Fruit fly (Drosophila melanogaster) whole organism, pupa: Measurements from ENCODE around the gene Jon74E.

ENCODE experiments used
- CG10348 ChIP-seq: fragments of 200-800 bp; sonication (Bioruptor generic); IDR thresholded peaks from 2 replicates; pipeline ENCODE4 v1.3.6; 2022; ENCODE audit warnings: missing biosample characterization, missing genetic modification characterization
- CG12605 ChIP-seq: fragments of 200-800 bp; sonication (Bioruptor generic); IDR thresholded peaks from 2 replicates; pipeline ENCODE4 v1.3.6; 2022; ENCODE audit warnings: missing biosample characterization, missing genetic modification characterization
- CG13204 ChIP-seq: fragments of 200-800 bp; sonication (Bioruptor generic); optimal IDR thresholded peaks from 2 replicates; lab custom pipeline; 2018; ENCODE audit warnings: missing biosample characterization, mild to moderate bottlenecking, missing genetic modification characterization, moderate library complexity
- CG14655 ChIP-seq: fragments of 200-800 bp; sonication (Bioruptor generic); optimal IDR thresholded peaks from 3 replicates; lab custom pipeline; 2017; ENCODE audit warnings: mild to moderate bottlenecking, missing biosample characterization, missing genetic modification reagents, missing genetic modification characterization
- CG15710 ChIP-seq: fragments of 200-800 bp; sonication (Bioruptor generic); optimal IDR thresholded peaks from 2 replicates; lab custom pipeline; 2018; ENCODE audit warnings: missing biosample characterization, mild to moderate bottlenecking, missing genetic modification characterization, moderate library complexity
- CG17806 ChIP-seq: fragments of 200-800 bp; sonication (Bioruptor generic); optimal IDR thresholded peaks from 2 replicates; lab custom pipeline; 2018; ENCODE audit warnings: missing biosample characterization, mild to moderate bottlenecking, missing genetic modification characterization, moderate library complexity
- CG32121 ChIP-seq: fragments of 200-800 bp; sonication (Bioruptor generic); IDR thresholded peaks from 2 replicates; pipeline ENCODE4 v1.3.6; 2022; ENCODE audit warnings: missing biosample characterization, missing genetic modification characterization
- CG34367 ChIP-seq: fragments of 200-800 bp; sonication (Bioruptor generic); optimal IDR thresholded peaks from 2 replicates; lab custom pipeline; 2018; ENCODE audit warnings: missing biosample characterization, mild to moderate bottlenecking, missing genetic modification characterization
- CG4496 ChIP-seq: fragments of 200-800 bp; sonication (Bioruptor generic); IDR thresholded peaks from 3 replicates; pipeline ENCODE4 v1.3.6; 2022; ENCODE audit warnings: missing biosample characterization, missing genetic modification characterization
- CG8159 ChIP-seq: fragments of 200-800 bp; sonication (Bioruptor generic); optimal IDR thresholded peaks from 3 replicates; lab custom pipeline; 2018; ENCODE audit warnings: missing biosample characterization, mild to moderate bottlenecking, missing genetic modification characterization, moderate library complexity
- CG8301 ChIP-seq: fragments of 200-800 bp; sonication (Bioruptor generic); optimal IDR thresholded peaks from 2 replicates; lab custom pipeline; 2018; ENCODE audit warnings: missing biosample characterization, mild to moderate bottlenecking, missing genetic modification characterization
- CG9948 ChIP-seq: fragments of 200-800 bp; sonication (Bioruptor generic); optimal IDR thresholded peaks from 2 replicates; lab custom pipeline; 2018; ENCODE audit warnings: missing biosample characterization, mild to moderate bottlenecking, missing genetic modification characterization, moderate library complexity
- D1 ChIP-seq: fragments of 200-800 bp; sonication (Bioruptor generic); optimal IDR thresholded peaks from 2 replicates; lab custom pipeline; 2018; ENCODE audit warnings: missing biosample characterization, mild to moderate bottlenecking, missing genetic modification characterization, moderate library complexity
- EcR ChIP-seq: fragments of 200-800 bp; sonication (Bioruptor generic); optimal IDR thresholded peaks from 3 replicates; lab custom pipeline; 2019; ENCODE audit warnings: missing biosample characterization, missing genetic modification characterization, mild to moderate bottlenecking, moderate library complexity, missing genetic modification reagents
- Ets98B ChIP-seq: fragments of 200-800 bp; sonication (Bioruptor generic); IDR thresholded peaks from 2 replicates; pipeline ENCODE4 v1.3.6; 2022; ENCODE audit warnings: missing biosample characterization, missing genetic modification characterization
- Pif1A ChIP-seq: fragments of 200-800 bp; sonication (Bioruptor generic); optimal IDR thresholded peaks from 3 replicates; lab custom pipeline; 2016; ENCODE audit warnings: missing biosample characterization, missing genetic modification characterization
- Pif1B ChIP-seq: fragments of 200-800 bp; sonication (Bioruptor generic); optimal IDR thresholded peaks from 3 replicates; lab custom pipeline; 2016; ENCODE audit warnings: missing biosample characterization, missing genetic modification characterization
- Snoo ChIP-seq: fragments of 200-800 bp; sonication (Bioruptor generic); optimal IDR thresholded peaks from 3 replicates; lab custom pipeline; 2017; ENCODE audit warnings: missing biosample characterization, mild to moderate bottlenecking, missing genetic modification characterization, inconsistent platforms
- fd96Ca ChIP-seq: fragments of 200-800 bp; sonication (Bioruptor generic); IDR thresholded peaks from 3 replicates; pipeline ENCODE4 v1.3.6; 2022; ENCODE audit warnings: missing biosample characterization, missing genetic modification characterization
- gl ChIP-seq: fragments of 200-800 bp; sonication (Bioruptor generic); optimal IDR thresholded peaks from 2 replicates; lab custom pipeline; 2018; ENCODE audit warnings: missing biosample characterization, mild to moderate bottlenecking, missing genetic modification characterization
- rn ChIP-seq: fragments of 200-800 bp; sonication (Bioruptor generic); IDR thresholded peaks from 2 replicates; pipeline ENCODE4 v1.3.6; 2022; ENCODE audit warnings: missing biosample characterization, missing genetic modification characterization

The Jon74E gene

dm6 chr3L:17576886-17577271, 28.0 kb upstream of the Jon74E start:
- TF ChIP-seq CG10348 (GFP tag; lab: Robert Waterston, UW) (no peak), CG15710 (tag; lab: Kevin White, UChicago) (peak; percentile 63), CG8301 (tag; lab: Kevin White, UChicago) (peak; percentile 13), CG12605 (no peak), fd96Ca (GFP tag; lab: Robert Waterston, UW) (no peak), CG14655 (GFP tag; lab: Kevin White, UChicago) (peak; percentile 50), CG8159 (tag; lab: Kevin White, UChicago) (peak; percentile 77), rn (GFP tag; lab: Robert Waterston, UW) (no peak), Pif1A (GFP tag; lab: Kevin White, UChicago) (peak; percentile 23), CG4496 (GFP tag; lab: Robert Waterston, UW) (0 out of 3 replicates have a peak, but pooled peaks have one; percentile 25), EcR (GFP tag; lab: Kevin White, UChicago) (no peak), D1 (tag; lab: Kevin White, UChicago) (peak; percentile 60), CG32121 (GFP tag; lab: Robert Waterston, UW) (no peak), Snoo (tag; lab: Kevin White, UChicago) (no peak), Ets98B (no peak), CG17806 (tag; lab: Kevin White, UChicago) (peak; percentile 74), CG34367 (tag; lab: Kevin White, UChicago) (peak; percentile 74), CG9948 (peak; percentile 82), Pif1B (GFP tag; lab: Kevin White, UChicago) (no peak), CG13204 (GFP tag; lab: Kevin White, UChicago) (no peak), gl (tag; lab: Kevin White, UChicago) (no peak)

dm6 chr3L:17576093-17576885, 27.4 kb upstream of the Jon74E start:
- TF ChIP-seq CG17806 (tag; lab: Kevin White, UChicago) = no peak
- no peak for TF ChIP-seq CG14655 (GFP tag; lab: Kevin White, UChicago)
- TF ChIP-seq gl (tag; lab: Kevin White, UChicago) = no peak
- peak; percentile 69; the same call in 1 of the 2 replicates for TF ChIP-seq Ets98B
- no peak for TF ChIP-seq Pif1A (GFP tag; lab: Kevin White, UChicago)
- no peak for TF ChIP-seq Snoo (tag; lab: Kevin White, UChicago)
- peak; percentile 53; the same call in 1 of the 2 replicates for TF ChIP-seq CG32121 (GFP tag; lab: Robert Waterston, UW)
- TF ChIP-seq CG10348 (GFP tag; lab: Robert Waterston, UW) = no peak
- peak; percentile 95 for TF ChIP-seq EcR (GFP tag; lab: Kevin White, UChicago)
- TF ChIP-seq CG12605 = 0 out of 2 replicates have a peak, but pooled peaks have one; percentile 51
- TF ChIP-seq CG4496 (GFP tag; lab: Robert Waterston, UW) = 0 out of 3 replicates have a peak, but pooled peaks have one; percentile 10
- TF ChIP-seq D1 (tag; lab: Kevin White, UChicago) = no peak
- no peak for TF ChIP-seq rn (GFP tag; lab: Robert Waterston, UW)
- TF ChIP-seq CG34367 (tag; lab: Kevin White, UChicago) = no peak
- TF ChIP-seq CG9948 = no peak
- peak; percentile 66; the same call in 1 of the 3 replicates for TF ChIP-seq fd96Ca (GFP tag; lab: Robert Waterston, UW)
- TF ChIP-seq CG8301 (tag; lab: Kevin White, UChicago) = no peak
- TF ChIP-seq CG13204 (GFP tag; lab: Kevin White, UChicago) = peak; percentile 99
- TF ChIP-seq CG8159 (tag; lab: Kevin White, UChicago) = no peak
- no peak for TF ChIP-seq Pif1B (GFP tag; lab: Kevin White, UChicago)
- no peak for TF ChIP-seq CG15710 (tag; lab: Kevin White, UChicago)

DNA sequence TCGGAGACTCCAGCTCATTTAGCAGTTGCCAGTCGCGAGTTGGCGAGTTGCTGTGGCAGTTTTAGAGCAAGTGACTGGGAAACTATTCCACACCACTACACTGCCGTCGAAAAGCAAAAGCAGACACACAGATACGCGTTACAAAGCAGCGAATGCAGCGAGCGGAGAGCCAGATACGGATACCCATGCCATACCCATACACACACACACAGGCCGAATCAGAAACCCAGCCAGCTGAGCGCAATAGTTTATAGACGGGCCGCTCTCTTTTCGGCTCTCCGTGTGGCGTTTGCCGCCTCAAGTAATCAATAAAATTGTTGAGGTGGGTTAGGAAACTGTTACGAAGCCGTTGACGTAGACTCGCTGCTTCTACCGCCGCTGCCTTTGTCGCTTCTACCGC, 24.9 kb upstream of the Jon74E start:
- TF ChIP-seq Snoo (tag; lab: Kevin White, UChicago) = no peak
- no peak for TF ChIP-seq gl (tag; lab: Kevin White, UChicago)
- no peak for TF ChIP-seq CG10348 (GFP tag; lab: Robert Waterston, UW)
- TF ChIP-seq rn (GFP tag; lab: Robert Waterston, UW) = no peak
- TF ChIP-seq CG32121 (GFP tag; lab: Robert Waterston, UW) = peak; percentile 53
- no peak for TF ChIP-seq CG34367 (tag; lab: Kevin White, UChicago)
- TF ChIP-seq CG15710 (tag; lab: Kevin White, UChicago) = no peak
- TF ChIP-seq CG12605 = peak; percentile 59; the same call in 1 of the 2 replicates
- no peak for TF ChIP-seq D1 (tag; lab: Kevin White, UChicago)
- peak; percentile 72 for TF ChIP-seq Ets98B
- peak; percentile 87 for TF ChIP-seq CG13204 (GFP tag; lab: Kevin White, UChicago)
- no peak for TF ChIP-seq CG9948
- TF ChIP-seq CG17806 (tag; lab: Kevin White, UChicago) = no peak
- no peak for TF ChIP-seq CG8301 (tag; lab: Kevin White, UChicago)
- peak; percentile 87 for TF ChIP-seq EcR (GFP tag; lab: Kevin White, UChicago)
- no peak for TF ChIP-seq Pif1A (GFP tag; lab: Kevin White, UChicago)
- no peak for TF ChIP-seq Pif1B (GFP tag; lab: Kevin White, UChicago)
- TF ChIP-seq fd96Ca (GFP tag; lab: Robert Waterston, UW) = no peak; the same call in 2 of the 3 replicates
- peak; percentile 61; the same call in 2 of the 3 replicates for TF ChIP-seq CG4496 (GFP tag; lab: Robert Waterston, UW)
- no peak for TF ChIP-seq CG8159 (tag; lab: Kevin White, UChicago)
- no peak for TF ChIP-seq CG14655 (GFP tag; lab: Kevin White, UChicago)
- TF ChIP-seq, all 21 proteins: peak for 6

DNA sequence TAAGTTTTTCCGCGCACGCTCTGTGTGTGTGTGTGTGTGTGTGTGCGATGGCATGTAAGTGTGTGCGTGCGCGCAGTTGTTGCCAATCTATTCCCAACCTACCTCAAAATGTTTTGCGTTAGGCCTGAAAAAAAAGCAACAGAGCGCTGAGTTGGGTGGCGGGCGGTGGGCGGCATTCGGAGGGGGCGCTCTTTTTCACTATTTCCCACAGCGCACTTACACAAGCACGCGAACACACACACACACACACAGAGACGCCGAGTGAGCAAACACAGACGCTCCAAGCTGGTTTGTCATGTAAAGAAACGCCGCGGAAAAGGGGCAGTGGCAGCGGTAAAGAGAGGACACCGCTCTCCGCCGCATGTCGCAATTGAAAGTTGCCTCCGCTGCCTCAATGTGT, 23.2 kb upstream of the Jon74E start:
- TF ChIP-seq fd96Ca (GFP tag; lab: Robert Waterston, UW) = peak; percentile 73
- no peak for TF ChIP-seq Pif1A (GFP tag; lab: Kevin White, UChicago)
- peak; percentile 47 for TF ChIP-seq EcR (GFP tag; lab: Kevin White, UChicago)
- peak; percentile 83 for TF ChIP-seq CG13204 (GFP tag; lab: Kevin White, UChicago)
- peak; percentile 19 for TF ChIP-seq CG14655 (GFP tag; lab: Kevin White, UChicago)
- peak; percentile 72; the same call in 1 of the 2 replicates for TF ChIP-seq Ets98B
- no peak for TF ChIP-seq Snoo (tag; lab: Kevin White, UChicago)
- no peak for TF ChIP-seq gl (tag; lab: Kevin White, UChicago)
- TF ChIP-seq CG15710 (tag; lab: Kevin White, UChicago) = no peak
- peak; percentile 61 for TF ChIP-seq CG12605
- TF ChIP-seq CG4496 (GFP tag; lab: Robert Waterston, UW) = peak; percentile 65
- TF ChIP-seq CG8159 (tag; lab: Kevin White, UChicago) = no peak
- no peak for TF ChIP-seq rn (GFP tag; lab: Robert Waterston, UW)
- TF ChIP-seq Pif1B (GFP tag; lab: Kevin White, UChicago) = no peak
- TF ChIP-seq CG32121 (GFP tag; lab: Robert Waterston, UW) = peak; percentile 75
